Worm (Caenorhabditis elegans) whole organism, midembryonic: ENCODE results near the gene sra-12.

Experiments used
- flt-1 ChIP-seq: fragments of 200-800 bp; sonication (Bioruptor generic); IDR thresholded peaks from 2 replicates; pipeline ENCODE4 v1.3.6; 2022; ENCODE audit warnings: missing genetic modification characterization, missing compliant biosample characterization
- klf-2 ChIP-seq: fragments of 200-800 bp; sonication (Bioruptor generic); conservative IDR thresholded peaks from 2 replicates; pipeline ENCODE4 v1.3.6; 2022; ENCODE audit warnings: missing genetic modification reagents, missing genetic modification characterization, missing compliant biosample characterization

ce11 chrII:10947317-10947716 is 43.0 kb upstream of the sra-12 start, which contains the start of the genes tceb-3 and gskl-1:
- TF ChIP-seq klf-2 = no peak
- no peak for TF ChIP-seq flt-1 (GFP tag; lab: Robert Waterston, UW)
